Fruit fly (Drosophila melanogaster): ENCODE results near the gene CG9040.

Gene CG9040

DNA sequence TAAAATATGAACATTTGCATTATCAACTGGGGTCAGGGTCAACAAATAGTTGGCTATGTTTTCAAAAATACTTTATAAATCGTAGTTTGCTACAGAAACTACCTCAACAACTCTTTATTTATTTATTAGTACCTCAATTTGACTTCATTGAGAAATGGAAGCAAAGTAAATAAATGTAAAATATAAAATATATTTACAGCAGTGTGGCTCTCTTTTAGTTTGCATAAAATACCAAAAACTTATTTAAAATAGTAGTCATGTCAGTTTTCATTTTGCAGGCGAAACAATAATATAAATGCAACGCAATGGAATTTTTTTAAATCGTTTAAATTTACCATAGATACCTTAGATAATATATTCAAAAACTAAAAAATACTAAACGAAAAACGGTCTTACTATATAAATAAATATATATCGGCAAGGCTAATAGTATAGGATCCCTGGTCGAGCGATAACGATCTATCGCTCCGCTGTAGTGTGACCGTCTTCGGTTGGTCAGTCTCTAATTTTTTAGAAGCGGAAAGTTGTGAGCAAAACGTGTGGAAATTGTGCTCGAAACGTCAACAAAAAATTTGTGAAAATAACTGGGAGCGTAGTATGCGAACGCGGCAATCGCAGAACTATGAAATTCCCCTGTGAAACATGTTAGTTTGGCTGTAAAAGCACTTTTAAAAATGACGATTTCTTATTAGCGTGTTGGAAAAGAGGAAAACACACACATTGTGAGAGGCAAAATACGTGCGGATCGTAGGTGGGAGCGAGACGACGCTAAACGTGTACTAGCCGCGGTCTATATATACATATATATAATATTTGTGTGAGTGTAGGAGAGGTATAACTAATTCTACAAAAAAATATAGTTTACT lies 14.2 kb downstream of the CG9040 start, which contains the start of the genes Nprl3 and upSET (continued):
- TF ChIP-seq CG17568 (GFP tag; optimal IDR thresholded peaks at IDR 0.05) (no peak), sr (GFP tag; IDR thresholded peaks at IDR 0.05) (no peak), CG13123 (GFP tag; optimal IDR thresholded peaks at IDR 0.05) (no peak), chn (GFP tag; optimal IDR thresholded peaks at IDR 0.05) (no peak), CG18764 (GFP tag; optimal IDR thresholded peaks at IDR 0.05) (no peak), CG11696 (GFP tag; IDR thresholded peaks at IDR 0.05) (no peak), row (GFP tag; IDR thresholded peaks at IDR 0.05) (peak; percentile 54), so (GFP tag; IDR thresholded peaks at IDR 0.05) (no peak), lmd (GFP tag; IDR thresholded peaks at IDR 0.05) (no peak), bigmax (GFP tag; optimal IDR thresholded peaks at IDR 0.05) (no peak), CG7357 (GFP tag; IDR thresholded peaks at IDR 0.05) (no peak), CG13287 (GFP tag; IDR thresholded peaks at IDR 0.05; ENCODE audit: partially characterized antibody) (peak; percentile 88), D19A (tag; optimal IDR thresholded peaks at IDR 0.05) (no peak), Xbp1 (GFP tag; optimal IDR thresholded peaks at IDR 0.05) (no peak), CG31365 (tag; optimal IDR thresholded peaks at IDR 0.05) (no peak), TFAM (GFP tag; optimal IDR thresholded peaks at IDR 0.05) (no peak), CG34422 (GFP tag; IDR thresholded peaks at IDR 0.05) (peak; percentile 34; the same call in 1 of the 3 replicates), sima (GFP tag; optimal IDR thresholded peaks at IDR 0.05) (no peak), run (tag; optimal IDR thresholded peaks at IDR 0.05) (no peak), Awh (GFP tag; IDR thresholded peaks at IDR 0.05) (no peak), croc (GFP tag; conservative IDR thresholded peaks at IDR 0.05) (no peak), CG13624 (GFP tag; optimal IDR thresholded peaks at IDR 0.05) (no peak), Hmx (GFP tag; optimal IDR thresholded peaks at IDR 0.05) (no peak), CG17359 (tag; optimal IDR thresholded peaks at IDR 0.05) (peak; percentile 51), phol (tag; optimal IDR thresholded peaks at IDR 0.05) (peak; percentile 52), CG30020 (tag; optimal IDR thresholded peaks at IDR 0.05) (peak; percentile 59), CG1603 (tag; optimal IDR thresholded peaks at IDR 0.05) (peak; percentile 39), ranshi (GFP tag; IDR thresholded peaks at IDR 0.05) (no peak), nom (GFP tag; optimal IDR thresholded peaks at IDR 0.05) (peak; percentile 40), jigr1 (GFP tag; IDR thresholded peaks at IDR 0.05) (no peak), gem (tag; optimal IDR thresholded peaks at IDR 0.05) (no peak), hth (optimal IDR thresholded peaks at IDR 0.05) (no peak), ems (GFP tag; optimal IDR thresholded peaks at IDR 0.05) (no peak), nau (GFP tag; optimal IDR thresholded peaks at IDR 0.05) (no peak), Camta (GFP tag; optimal IDR thresholded peaks at IDR 0.05) (no peak), slou (GFP tag; optimal IDR thresholded peaks at IDR 0.05) (no peak), Atf3 (GFP tag; optimal IDR thresholded peaks at IDR 0.05) (no peak), CG6791 (GFP tag; IDR thresholded peaks at IDR 0.05; ENCODE audit: partially characterized antibody) (peak; percentile 83), Max (GFP tag; optimal IDR thresholded peaks at IDR 0.05) (peak; percentile 24), CG11723 (GFP tag; optimal IDR thresholded peaks at IDR 0.05) (no peak), sens (GFP tag) (peak; percentile 72), CG2120 (GFP tag; optimal IDR thresholded peaks at IDR 0.05) (no peak), NFAT (GFP tag; IDR thresholded peaks at IDR 0.05) (no peak), dm (GFP tag; optimal IDR thresholded peaks at IDR 0.05) (peak; percentile 52), CG11456 (GFP tag; IDR thresholded peaks at IDR 0.05) (no peak), CG3281 (GFP tag; optimal IDR thresholded peaks at IDR 0.05) (no peak), wdn (GFP tag; IDR thresholded peaks at IDR 0.05) (no peak), CG18011 (GFP tag; optimal IDR thresholded peaks at IDR 0.05) (no peak), HmgD (GFP tag; optimal IDR thresholded peaks at IDR 0.05) (peak; percentile 9), bbx (GFP tag; IDR thresholded peaks at IDR 0.05; ENCODE audit: partially characterized antibody) (peak; percentile 90), sd (tag; optimal IDR thresholded peaks at IDR 0.05) (no peak)
